Fruit fly (Drosophila melanogaster): ENCODE measurements around the gene Bin1.

dm6 chr3R:16220854-16221253, 31.5 kb upstream of the Bin1 start:
- TF ChIP-seq lz (GFP tag; optimal IDR thresholded peaks at IDR 0.05) (no peak), CG7368 (GFP tag; optimal IDR thresholded peaks at IDR 0.05) (no peak), CG34406 (GFP tag; optimal IDR thresholded peaks at IDR 0.05) (no peak), Sox15 (GFP tag; optimal IDR thresholded peaks at IDR 0.05) (no peak), CG6163 (GFP tag; IDR thresholded peaks at IDR 0.05) (no peak), Ets96B (tag; optimal IDR thresholded peaks at IDR 0.05) (no peak)

All from whole organism, prepupa.